Fruit fly (Drosophila melanogaster) whole organism, embryonic: ENCODE measurements around the gene CG9150.
A peak's percentile ranks its signal among the peaks of the same experiment; 100 is the strongest.

Source experiments
- Adf1 ChIP-seq: fragments of 200-800 bp; sonication (Bioruptor generic); IDR thresholded peaks from 2 replicates; pipeline ENCODE4 v1.3.6; 2022; ENCODE audit warnings: missing biosample characterization, missing genetic modification characterization
- Atf6 ChIP-seq: fragments of 200-800 bp; sonication (Bioruptor generic); IDR thresholded peaks from 2 replicates; pipeline ENCODE4 v1.3.6; 2022; ENCODE audit warnings: missing biosample characterization, missing genetic modification characterization
- Bgb ChIP-seq: fragments of 200-800 bp; sonication (Bioruptor generic); IDR thresholded peaks from 2 replicates; pipeline ENCODE4 v1.3.6; 2022; ENCODE audit warnings: missing biosample characterization, missing genetic modification characterization; ENCODE audit not compliant: partially characterized antibody
- Blimp-1 ChIP-seq: fragments of 200-800 bp; sonication (Bioruptor generic); optimal IDR thresholded peaks from 3 replicates; lab custom pipeline; 2018; ENCODE audit warnings: missing biosample characterization, missing genetic modification characterization, mild to moderate bottlenecking, moderate library complexity, missing genetic modification reagents
- Bteb2 ChIP-seq: fragments of 200-800 bp; sonication (Bioruptor generic); optimal IDR thresholded peaks from 2 replicates; lab custom pipeline; 2016; ENCODE audit warnings: missing biosample characterization, missing genetic modification characterization
- CG10147 ChIP-seq: fragments of 200-800 bp; sonication (Bioruptor generic); optimal IDR thresholded peaks from 2 replicates; lab custom pipeline; 2019; ENCODE audit warnings: missing biosample characterization, mild to moderate bottlenecking, missing genetic modification characterization, moderate library complexity
- CG11093 ChIP-seq: fragments of 200-800 bp; sonication (Bioruptor generic); IDR thresholded peaks from 3 replicates; pipeline ENCODE4 v1.3.6; 2022; ENCODE audit warnings: missing biosample characterization, missing genetic modification characterization
- CG11723 ChIP-seq: fragments of 200-800 bp; sonication (Bioruptor generic); optimal IDR thresholded peaks from 2 replicates; lab custom pipeline; 2017; ENCODE audit warnings: missing biosample characterization, mild to moderate bottlenecking, missing genetic modification characterization
- CG12219 ChIP-seq: fragments of 200-800 bp; sonication (Bioruptor generic); optimal IDR thresholded peaks from 3 replicates; lab custom pipeline; 2018; ENCODE audit warnings: missing biosample characterization, mild to moderate bottlenecking, missing genetic modification characterization
- CG13287 ChIP-seq: fragments of 200-800 bp; sonication (Bioruptor generic); IDR thresholded peaks from 2 replicates; pipeline ENCODE4 v1.3.6; 2022; ENCODE audit warnings: missing biosample characterization, missing genetic modification characterization; ENCODE audit not compliant: partially characterized antibody
- CG14965 ChIP-seq: fragments of 200-800 bp; sonication (Bioruptor generic); optimal IDR thresholded peaks from 2 replicates; lab custom pipeline; 2016; ENCODE audit warnings: missing biosample characterization, missing genetic modification characterization, borderline replicate concordance
- CG15514 ChIP-seq: fragments of 200-800 bp; sonication (Bioruptor generic); optimal IDR thresholded peaks from 3 replicates; lab custom pipeline; 2017; ENCODE audit warnings: missing biosample characterization, missing genetic modification characterization, mild to moderate bottlenecking, moderate library complexity, missing genetic modification reagents
- CG16779 ChIP-seq: fragments of 200-800 bp; sonication (Bioruptor generic); IDR thresholded peaks from 2 replicates; pipeline ENCODE4 v1.3.6; 2022; ENCODE audit warnings: missing biosample characterization, missing genetic modification characterization
- CG16863 ChIP-seq: fragments of 200-800 bp; sonication (Bioruptor generic); optimal IDR thresholded peaks from 3 replicates; lab custom pipeline; 2016; ENCODE audit warnings: missing biosample characterization, missing genetic modification characterization
- CG30431 ChIP-seq: fragments of 200-800 bp; sonication (Bioruptor generic); optimal IDR thresholded peaks from 2 replicates; lab custom pipeline; 2017; ENCODE audit warnings: missing biosample characterization, missing genetic modification characterization
- CG31365 ChIP-seq: fragments of 200-800 bp; sonication (Bioruptor generic); optimal IDR thresholded peaks from 2 replicates; lab custom pipeline; 2018; ENCODE audit warnings: missing biosample characterization, mild to moderate bottlenecking, missing genetic modification characterization
- CG4854 ChIP-seq: fragments of 200-800 bp; sonication (Bioruptor generic); optimal IDR thresholded peaks from 2 replicates; lab custom pipeline; 2016; ENCODE audit warnings: missing biosample characterization, missing genetic modification characterization, inconsistent platforms
- CG5953 ChIP-seq: fragments of 200-800 bp; sonication (Bioruptor generic); IDR thresholded peaks from 2 replicates; pipeline ENCODE4 v1.3.6; 2022; ENCODE audit warnings: missing biosample characterization, missing genetic modification characterization
- CG8290 ChIP-seq, 3 experiments: fragments of 200-800 bp; sonication (Bioruptor generic); optimal IDR thresholded peaks; 2 replicates each; lab custom pipeline; 2016 to 2019; ENCODE audit warnings: missing biosample characterization in 3 of 3, missing genetic modification characterization in 3 of 3, mild to moderate bottlenecking in 2 of 3, moderate library complexity in 1 of 3
- CG9876 ChIP-seq: fragments of 200-800 bp; sonication (Bioruptor generic); optimal IDR thresholded peaks from 2 replicates; lab custom pipeline; 2016; ENCODE audit warnings: missing biosample characterization, missing genetic modification characterization
- CTCF ChIP-seq: fragments of 200-800 bp; sonication (Bioruptor generic); optimal IDR thresholded peaks from 2 replicates; lab custom pipeline; 2017; ENCODE audit warnings: missing biosample characterization, mild to moderate bottlenecking, missing genetic modification characterization, moderate library complexity
- CrebB ChIP-seq: fragments of 200-800 bp; sonication (Bioruptor generic); optimal IDR thresholded peaks from 3 replicates; lab custom pipeline; 2018; ENCODE audit warnings: missing biosample characterization, mild to moderate bottlenecking, missing genetic modification characterization
- Nf-YC ChIP-seq: fragments of 200-800 bp; optimal IDR thresholded peaks from 3 replicates; lab custom pipeline; 2019; ENCODE audit warnings: missing biosample characterization, mild to moderate bottlenecking, missing genetic modification characterization, moderate library complexity
- PHDP ChIP-seq: fragments of 200-800 bp; sonication (Bioruptor generic); optimal IDR thresholded peaks from 3 replicates; lab custom pipeline; 2018; ENCODE audit warnings: missing biosample characterization, mild to moderate bottlenecking, missing genetic modification characterization, moderate library complexity
- Ssrp ChIP-seq: fragments of 200-800 bp; sonication (Bioruptor generic); optimal IDR thresholded peaks from 2 replicates; lab custom pipeline; 2018; ENCODE audit warnings: missing biosample characterization, mild to moderate bottlenecking, missing genetic modification characterization, moderate library complexity
- Stat92E ChIP-seq, 3 experiments: fragments of >200 bp in 2 of 3; fragments of 200-800 bp in 1 of 3; sonication (Bioruptor generic) in 1 of 3; optimal IDR thresholded peaks; 2 replicates each; lab custom pipeline; 2017 to 2019; ENCODE audit warnings: missing biosample characterization in 3 of 3, missing genetic modification characterization in 3 of 3, mild to moderate bottlenecking in 1 of 3, moderate library complexity in 1 of 3
- Taf1 ChIP-seq: fragments of 200-800 bp; sonication (Bioruptor generic); IDR thresholded peaks from 2 replicates; pipeline ENCODE4 v1.3.6; 2022; ENCODE audit warnings: missing biosample characterization, missing genetic modification characterization
- ab ChIP-seq: fragments of 200-800 bp; sonication (Bioruptor generic); optimal IDR thresholded peaks from 2 replicates; lab custom pipeline; 2016; ENCODE audit warnings: missing biosample characterization, missing genetic modification characterization
- bab2 ChIP-seq: fragments of 200-800 bp; sonication (Bioruptor generic); optimal IDR thresholded peaks from 2 replicates; lab custom pipeline; 2016; ENCODE audit warnings: missing biosample characterization, missing genetic modification characterization
- danr ChIP-seq: fragments of 200-800 bp; sonication (Bioruptor generic); IDR thresholded peaks from 2 replicates; pipeline ENCODE4 v1.3.6; 2022; ENCODE audit warnings: missing biosample characterization, missing genetic modification characterization
- emc ChIP-seq: fragments of 200-800 bp; sonication (Bioruptor generic); optimal IDR thresholded peaks from 2 replicates; lab custom pipeline; 2016; ENCODE audit warnings: missing biosample characterization, missing genetic modification characterization
- ham ChIP-seq: fragments of 200-800 bp; sonication (Bioruptor generic); IDR thresholded peaks from 2 replicates; pipeline ENCODE4 v1.3.6; 2022; ENCODE audit warnings: missing biosample characterization, missing genetic modification characterization
- hth ChIP-seq: fragments of >200 bp; optimal IDR thresholded peaks from 2 replicates; lab custom pipeline; 2017; ENCODE audit warnings: inconsistent platforms
- mam ChIP-seq: fragments of 200-800 bp; sonication (Bioruptor generic); optimal IDR thresholded peaks from 3 replicates; lab custom pipeline; 2016; ENCODE audit warnings: missing biosample characterization, missing genetic modification characterization
- mld ChIP-seq: fragments of 200-800 bp; sonication (Bioruptor generic); IDR thresholded peaks from 3 replicates; pipeline ENCODE4 v1.3.6; 2022; ENCODE audit warnings: missing biosample characterization, missing genetic modification characterization; ENCODE audit not compliant: partially characterized antibody
- odd ChIP-seq: fragments of 200-800 bp; sonication (Bioruptor generic); optimal IDR thresholded peaks from 2 replicates; lab custom pipeline; 2017; ENCODE audit warnings: missing biosample characterization, mild to moderate bottlenecking, missing genetic modification characterization
- p53 ChIP-seq: fragments of 200-800 bp; sonication (Bioruptor generic); optimal IDR thresholded peaks from 2 replicates; lab custom pipeline; 2016; ENCODE audit warnings: missing biosample characterization, missing genetic modification characterization
- pan ChIP-seq, 4 experiments: fragments of >200 bp in 3 of 4; fragments of 200-800 bp in 1 of 4; sonication (Bioruptor generic) in 1 of 4; optimal IDR thresholded peaks in 3 of 4; IDR thresholded peaks in 1 of 4; 2 replicates each; pipeline versions ENCODE4 v1.3.6 to Lab custom; 2017 to 2022; ENCODE audit warnings: missing biosample characterization in 2 of 4, missing genetic modification characterization in 2 of 4, mixed read lengths in 1 of 4
- ro ChIP-seq: fragments of 200-800 bp; sonication (Bioruptor generic); IDR thresholded peaks from 2 replicates; pipeline ENCODE4 v1.3.6; 2022; ENCODE audit warnings: missing biosample characterization, missing genetic modification characterization
- row ChIP-seq: fragments of 200-800 bp; sonication (Bioruptor generic); IDR thresholded peaks from 3 replicates; pipeline ENCODE4 v1.3.6; 2022; ENCODE audit warnings: missing biosample characterization, missing genetic modification characterization
- run ChIP-seq: fragments of 200-800 bp; sonication (Bioruptor generic); optimal IDR thresholded peaks from 3 replicates; lab custom pipeline; 2018; ENCODE audit warnings: missing biosample characterization, mild to moderate bottlenecking, missing genetic modification characterization
- slou ChIP-seq: fragments of 200-800 bp; sonication (Bioruptor generic); optimal IDR thresholded peaks from 3 replicates; lab custom pipeline; 2016; ENCODE audit warnings: missing biosample characterization, missing genetic modification characterization
- slp2 ChIP-seq: fragments of 200-800 bp; sonication (Bioruptor generic); optimal IDR thresholded peaks from 2 replicates; lab custom pipeline; 2016; ENCODE audit warnings: missing biosample characterization, missing genetic modification characterization
- so ChIP-seq: fragments of 200-800 bp; sonication (Bioruptor generic); IDR thresholded peaks from 3 replicates; pipeline ENCODE4 v1.3.6; 2022; ENCODE audit warnings: missing biosample characterization, missing genetic modification characterization
- sug ChIP-seq: fragments of 200-800 bp; optimal IDR thresholded peaks from 2 replicates; lab custom pipeline; 2019; ENCODE audit warnings: missing biosample characterization, mild to moderate bottlenecking, missing genetic modification characterization, moderate library complexity
- usp ChIP-seq: fragments of >200 bp; optimal IDR thresholded peaks from 2 replicates; lab custom pipeline; 2017; ENCODE audit warnings: missing biosample characterization, missing genetic modification characterization
- vfl ChIP-seq: fragments of 200-800 bp; sonication (Bioruptor generic); optimal IDR thresholded peaks from 2 replicates; lab custom pipeline; 2016; ENCODE audit warnings: missing biosample characterization, missing genetic modification characterization
- vnd ChIP-seq: fragments of 200-800 bp; sonication (Bioruptor generic); IDR thresholded peaks from 3 replicates; pipeline ENCODE4 v1.3.6; 2022; ENCODE audit warnings: missing biosample characterization, missing genetic modification characterization; ENCODE audit not compliant: partially characterized antibody

Gene CG9150

DNA sequence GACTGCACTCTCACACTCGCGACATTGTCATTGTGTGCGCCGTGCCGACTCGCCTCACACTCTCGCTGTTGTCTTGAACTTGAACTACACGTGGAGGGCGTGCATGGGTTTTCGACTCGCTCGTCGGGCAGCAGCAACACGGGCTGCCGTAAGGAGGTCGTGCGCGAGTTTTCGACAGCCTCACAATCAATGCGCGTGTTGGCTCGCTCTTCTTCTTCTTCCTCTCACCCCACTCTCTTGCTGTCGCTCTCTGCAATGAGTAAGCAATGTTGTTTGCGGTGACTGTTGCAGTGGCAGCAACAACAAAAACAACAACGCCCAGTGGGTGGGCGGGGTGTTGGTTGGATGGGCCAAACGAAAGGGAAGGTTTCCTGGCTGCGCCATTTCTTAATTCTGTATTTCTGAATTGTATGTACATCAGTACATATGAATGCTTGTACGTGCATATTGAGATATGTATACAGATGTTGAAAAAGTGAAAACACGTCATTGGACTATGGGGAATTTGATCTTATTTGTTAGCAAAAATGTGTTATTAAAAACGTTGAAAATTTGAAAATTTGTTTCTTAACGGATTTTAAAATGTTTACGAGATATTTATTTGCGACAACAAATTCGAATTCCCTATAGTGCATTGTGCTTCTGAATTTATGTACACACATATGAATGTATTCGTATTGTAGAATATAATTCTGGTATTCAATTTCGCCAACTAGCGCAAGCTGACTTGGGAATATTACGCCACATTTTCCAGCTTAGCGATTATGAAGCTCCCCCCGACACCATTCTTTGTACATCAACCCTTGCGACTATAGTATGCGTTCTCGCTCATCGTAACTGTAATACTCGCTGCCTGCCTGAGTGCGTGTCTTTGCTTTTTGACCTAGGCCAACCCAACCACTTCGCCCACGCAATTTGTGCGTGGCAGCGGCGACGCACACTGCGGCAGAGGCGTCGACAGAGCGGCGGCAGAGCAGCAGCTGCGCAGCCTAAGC is 20.3 kb upstream of the CG9150 start (continued):
- TF ChIP-seq Nf-YC (tag; lab: Kevin White, UChicago): peak; percentile 60
- peak; percentile 52; the same call in 2 of the 3 replicates for TF ChIP-seq so (GFP tag; lab: Robert Waterston, UW)
- TF ChIP-seq CTCF (GFP tag; lab: Kevin White, UChicago): no peak
- TF ChIP-seq ro (GFP tag; lab: Robert Waterston, UW): no peak
- TF ChIP-seq Taf1 (GFP tag; lab: Robert Waterston, UW): no peak
- TF ChIP-seq bab2 (GFP tag; lab: Kevin White, UChicago): peak; percentile 24
- peak; percentile 73 for TF ChIP-seq ab (GFP tag; lab: Kevin White, UChicago)
- TF ChIP-seq CG11093: no peak
- no peak for TF ChIP-seq emc (GFP tag; lab: Kevin White, UChicago)
- TF ChIP-seq CG30431 (GFP tag; lab: Kevin White, UChicago): no peak
- peak; percentile 14; the same call in 2 of the 3 replicates for TF ChIP-seq row
- no peak for TF ChIP-seq CG16779 (GFP tag; lab: Robert Waterston, UW)
- TF ChIP-seq CG13287 (GFP tag; lab: Robert Waterston, UW): peak; percentile 64; the same call in 1 of the 2 replicates
- TF ChIP-seq mld (GFP tag; lab: Robert Waterston, UW): no peak
- TF ChIP-seq CG10147 (GFP tag; lab: Kevin White, UChicago): no peak
- TF ChIP-seq CG11723: no peak
- TF ChIP-seq Bgb (GFP tag; lab: Robert Waterston, UW): peak; percentile 75
- TF ChIP-seq odd (GFP tag; lab: Kevin White, UChicago): no peak
- peak; percentile 71 for TF ChIP-seq run (tag; lab: Kevin White, UChicago)
- TF ChIP-seq sug (tag; lab: Kevin White, UChicago): peak; percentile 79
- no peak for TF ChIP-seq vnd (GFP tag; lab: Robert Waterston, UW)
- no peak for TF ChIP-seq usp (GFP tag; lab: Kevin White, UChicago)
- TF ChIP-seq Atf6: no peak
- TF ChIP-seq CG15514: peak; percentile 7
- peak; percentile 97 for TF ChIP-seq Blimp-1
- TF ChIP-seq pan (optimal IDR thresholded peaks at IDR 0.05; lab: Kevin White, UChicago): no peak
- peak in 1 of 2 experiments; percentile 39 for TF ChIP-seq pan (GFP tag; optimal IDR thresholded peaks at IDR 0.05 in 1 of 2, IDR thresholded peaks at IDR 0.05 in 1 of 2)
- no peak for TF ChIP-seq vfl (GFP tag; lab: Kevin White, UChicago)
- TF ChIP-seq mam (GFP tag; lab: Kevin White, UChicago): peak; percentile 40
- peak in 1 of 3 experiments; percentile 70 for TF ChIP-seq Stat92E (GFP tag; optimal IDR thresholded peaks at IDR 0.05; lab: Kevin White, UChicago)
- TF ChIP-seq CG14965 (GFP tag; lab: Kevin White, UChicago): no peak
- TF ChIP-seq Ssrp (tag; lab: Kevin White, UChicago): peak; percentile 27
- no peak for TF ChIP-seq danr (GFP tag; lab: Robert Waterston, UW)
- no peak for TF ChIP-seq hth (lab: Kevin White, UChicago)
- TF ChIP-seq CG31365 (tag; lab: Kevin White, UChicago): no peak
- TF ChIP-seq CG16863 (GFP tag; lab: Kevin White, UChicago): no peak
- no peak for TF ChIP-seq slou
- peak; percentile 19 for TF ChIP-seq Bteb2 (GFP tag; lab: Kevin White, UChicago)
- TF ChIP-seq CG12219 (GFP tag; lab: Kevin White, UChicago): no peak
- no peak for TF ChIP-seq CG8290 (GFP tag; optimal IDR thresholded peaks at IDR 0.05; lab: Kevin White, UChicago)
- peak in 1 of 2 experiments; percentile 73 for TF ChIP-seq CG8290 (tag; optimal IDR thresholded peaks at IDR 0.05; lab: Kevin White, UChicago)
- no peak for TF ChIP-seq slp2 (GFP tag; lab: Kevin White, UChicago)
- TF ChIP-seq CrebB (tag; lab: Kevin White, UChicago): peak; percentile 62
- no peak for TF ChIP-seq CG4854 (GFP tag; lab: Kevin White, UChicago)
- peak; percentile 99 for TF ChIP-seq Adf1 (GFP tag; lab: Robert Waterston, UW)
- no peak for TF ChIP-seq CG9876 (GFP tag; lab: Kevin White, UChicago)
- peak; percentile 50 for TF ChIP-seq PHDP (tag; lab: Kevin White, UChicago)
- TF ChIP-seq CG5953 (GFP tag; lab: Robert Waterston, UW): 0 out of 2 replicates have a peak, but pooled peaks have one; percentile 20
- TF ChIP-seq p53: no peak
- TF ChIP-seq ham (GFP tag; lab: Robert Waterston, UW): no peak
